Worm (Caenorhabditis elegans) whole organism, L3 larva: ENCODE data around the gene cft-1.

ENCODE experiments used
- aly-2 ChIP-seq: fragments of 150-350 bp; optimal IDR thresholded peaks from 2 replicates; lab custom pipeline; 2014; ENCODE audit warnings: missing biosample characterization, missing genetic modification characterization
- ceh-82 ChIP-seq: fragments of 150-350 bp; optimal IDR thresholded peaks from 2 replicates; lab custom pipeline; 2014; ENCODE audit warnings: missing biosample characterization, missing genetic modification characterization
- ceh-9 ChIP-seq: sonication (generic microtip); optimal IDR thresholded peaks from 2 replicates; lab custom pipeline; 2018; ENCODE audit warnings: missing biosample characterization, missing genetic modification characterization
- egl-5 ChIP-seq: fragments of 150-350 bp; optimal IDR thresholded peaks from 2 replicates; lab custom pipeline; 2017; ENCODE audit warnings: missing biosample characterization, missing genetic modification reagents, missing genetic modification characterization, inconsistent platforms
- elt-2 ChIP-seq: sonication (generic microtip); optimal IDR thresholded peaks from 2 replicates; lab custom pipeline; 2016; ENCODE audit warnings: missing genetic modification reagents, mild to moderate bottlenecking, missing genetic modification characterization, missing compliant biosample characterization
- fkh-10 ChIP-seq: sonication (generic microtip); optimal IDR thresholded peaks from 2 replicates; lab custom pipeline; 2017; ENCODE audit warnings: missing biosample characterization, missing genetic modification reagents, missing genetic modification characterization
- fos-1 ChIP-seq: fragments of 150-350 bp; optimal IDR thresholded peaks from 2 replicates; lab custom pipeline; 2014; ENCODE audit warnings: missing biosample characterization, missing genetic modification characterization
- jun-1 ChIP-seq: fragments of 150-350 bp; optimal IDR thresholded peaks from 2 replicates; lab custom pipeline; 2014; ENCODE audit warnings: missing biosample characterization, missing genetic modification reagents, missing genetic modification characterization
- nhr-237 ChIP-seq: fragments of 150-350 bp; optimal IDR thresholded peaks from 2 replicates; lab custom pipeline; 2014; ENCODE audit warnings: missing biosample characterization, missing genetic modification characterization
- nhr-43 ChIP-seq: sonication (generic microtip); optimal IDR thresholded peaks from 2 replicates; lab custom pipeline; 2016; ENCODE audit warnings: mild to moderate bottlenecking, missing genetic modification characterization, missing compliant biosample characterization; ENCODE audit not compliant: poor library complexity, severe bottlenecking
- nhr-77 ChIP-seq: fragments of 150-350 bp; optimal IDR thresholded peaks from 2 replicates; lab custom pipeline; 2014; ENCODE audit warnings: missing biosample characterization, missing genetic modification characterization
- pha-4 ChIP-seq: fragments of 150-350 bp; optimal IDR thresholded peaks from 2 replicates; lab custom pipeline; 2014; ENCODE audit warnings: missing biosample characterization, missing genetic modification reagents, missing genetic modification characterization
- pqm-1 ChIP-seq: fragments of 150-350 bp; optimal IDR thresholded peaks from 2 replicates; lab custom pipeline; 2017; ENCODE audit warnings: missing biosample characterization, missing genetic modification characterization, inconsistent platforms

DNA sequence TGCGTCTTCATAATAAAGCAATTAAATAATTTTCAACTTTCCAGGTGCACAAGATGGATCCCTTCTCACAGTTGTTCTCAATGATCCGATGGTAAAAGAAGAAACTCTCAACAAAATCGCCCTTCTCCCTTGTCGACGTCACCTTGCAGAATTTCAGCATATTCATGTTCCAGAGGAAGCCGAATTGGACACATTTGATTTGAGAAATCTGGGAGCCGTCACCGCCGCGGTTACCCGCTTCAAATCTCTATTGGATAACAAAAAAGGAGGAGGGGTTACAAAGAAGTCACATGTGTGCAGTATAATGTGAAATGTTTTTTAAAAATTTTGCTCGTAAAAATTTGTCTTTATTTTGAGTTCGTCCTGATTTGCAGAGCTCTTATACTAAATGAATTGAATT lies 35.9 kb upstream of the cft-1 start:
- TF ChIP-seq nhr-43 (tag; lab: Kevin White, UChicago) (no peak), ceh-82 (no peak), fkh-10 (GFP tag; lab: Kevin White, UChicago) (no peak), elt-2 (tag; lab: Kevin White, UChicago) (peak; percentile 18), egl-5 (tag; lab: Kevin White, UChicago) (no peak), nhr-237 (tag; lab: Kevin White, UChicago) (no peak), pqm-1 (tag; lab: Kevin White, UChicago) (no peak), pha-4 (no peak), jun-1 (tag; lab: Kevin White, UChicago) (no peak), ceh-9 (tag; lab: Kevin White, UChicago) (no peak), fos-1 (tag; lab: Kevin White, UChicago) (no peak), nhr-77 (tag; lab: Kevin White, UChicago) (no peak), aly-2 (tag; lab: Kevin White, UChicago) (no peak)
